Fruit fly (Drosophila melanogaster) S2 (cell line): ENCODE measurements around the gene cni.

Experiments used
- CG8478 ChIP-seq: fragments of >200 bp; optimal IDR thresholded peaks from 2 replicates; lab custom pipeline; 2018
- CTCF ChIP-seq, 2 experiments: fragments of >200 bp; optimal IDR thresholded peaks; 2 replicates each; lab custom pipeline; 2018

dm6 chr2L:16329625-16330024, 19.1 kb upstream of the cni start, which contains the start of gene CG4440:
- TF ChIP-seq CTCF (optimal IDR thresholded peaks at IDR 0.05; lab: Kevin White, UChicago) (no peak), CG8478 (no peak)
